Worm (Caenorhabditis elegans) whole organism, L2 larva: ENCODE results near the gene srbc-34.

Experiments used
- C34F6.9 ChIP-seq: fragments of 150-350 bp; optimal IDR thresholded peaks from 2 replicates; lab custom pipeline; 2014; ENCODE audit warnings: missing biosample characterization, missing genetic modification characterization
- ceh-82 ChIP-seq: fragments of 150-350 bp; optimal IDR thresholded peaks from 2 replicates; lab custom pipeline; 2014; ENCODE audit warnings: missing biosample characterization, missing genetic modification characterization
- mab-5 ChIP-seq: fragments of 150-350 bp; optimal IDR thresholded peaks from 2 replicates; lab custom pipeline; 2014; ENCODE audit warnings: missing biosample characterization, missing genetic modification characterization
- nhr-12 ChIP-seq: fragments of 150-350 bp; optimal IDR thresholded peaks from 2 replicates; lab custom pipeline; 2014; ENCODE audit warnings: missing biosample characterization, missing genetic modification characterization
- nhr-237 ChIP-seq: fragments of 150-350 bp; optimal IDR thresholded peaks from 2 replicates; lab custom pipeline; 2014; ENCODE audit warnings: missing biosample characterization, missing genetic modification characterization
- skn-1 ChIP-seq: sonication (generic microtip); optimal IDR thresholded peaks from 2 replicates; lab custom pipeline; 2017; ENCODE audit warnings: missing biosample characterization, missing genetic modification characterization
- unc-39 ChIP-seq: fragments of 150-350 bp; optimal IDR thresholded peaks from 2 replicates; lab custom pipeline; 2014; ENCODE audit warnings: missing biosample characterization, missing genetic modification characterization

ce11 chrV:20235231-20235630, 29.1 kb downstream of the srbc-34 start:
- TF ChIP-seq nhr-12 (no peak), unc-39 (tag; lab: Kevin White, UChicago) (no peak), mab-5 (tag; lab: Kevin White, UChicago) (no peak), nhr-237 (no peak), skn-1 (tag; lab: Kevin White, UChicago) (no peak), C34F6.9 (tag; lab: Kevin White, UChicago) (no peak), ceh-82 (tag; lab: Kevin White, UChicago) (no peak)
